Fruit fly (Drosophila melanogaster) whole organism, embryonic: ENCODE measurements around the gene wge.

ENCODE experiments used
- Ada2b ChIP-seq: fragments of 200-800 bp; sonication (Bioruptor generic); IDR thresholded peaks from 2 replicates; pipeline ENCODE4 v1.3.6; 2022; ENCODE audit warnings: missing biosample characterization, missing genetic modification characterization
- Asciz ChIP-seq: fragments of 200-800 bp; sonication (Bioruptor generic); optimal IDR thresholded peaks from 2 replicates; lab custom pipeline; 2017; ENCODE audit warnings: missing biosample characterization, mild to moderate bottlenecking, missing genetic modification characterization, missing genetic modification reagents
- BEAF-32 ChIP-seq: fragments of 200-800 bp; sonication (Bioruptor generic); optimal IDR thresholded peaks from 3 replicates; lab custom pipeline; 2017; ENCODE audit warnings: missing biosample characterization, missing genetic modification characterization, mild to moderate bottlenecking, moderate library complexity, missing genetic modification reagents
- CG11247 ChIP-seq: fragments of 200-800 bp; sonication (Bioruptor generic); IDR thresholded peaks from 2 replicates; pipeline ENCODE4 v1.3.6; 2022; ENCODE audit warnings: missing biosample characterization, missing genetic modification characterization
- CG12155 ChIP-seq: fragments of 200-800 bp; sonication (Bioruptor generic); optimal IDR thresholded peaks from 3 replicates; lab custom pipeline; 2016; ENCODE audit warnings: missing biosample characterization, missing genetic modification characterization
- CG1233 ChIP-seq: fragments of 200-800 bp; sonication (Bioruptor generic); optimal IDR thresholded peaks from 4 replicates; lab custom pipeline; 2018; ENCODE audit warnings: missing biosample characterization, mild to moderate bottlenecking, missing genetic modification characterization
- CG13296 ChIP-seq: fragments of 200-800 bp; sonication (Bioruptor generic); optimal IDR thresholded peaks from 3 replicates; lab custom pipeline; 2018; ENCODE audit warnings: missing biosample characterization, mild to moderate bottlenecking, missing genetic modification characterization
- CG13424 ChIP-seq: fragments of 200-800 bp; sonication (Bioruptor generic); optimal IDR thresholded peaks from 2 replicates; lab custom pipeline; 2019; ENCODE audit warnings: missing biosample characterization, mild to moderate bottlenecking, missing genetic modification characterization, moderate library complexity
- CG14014 ChIP-seq: fragments of 200-800 bp; sonication (Bioruptor generic); IDR thresholded peaks from 2 replicates; pipeline ENCODE4 v1.3.6; 2022; ENCODE audit warnings: missing biosample characterization, missing genetic modification characterization
- CG15073 ChIP-seq: fragments of 200-800 bp; sonication (Bioruptor generic); optimal IDR thresholded peaks from 2 replicates; lab custom pipeline; 2016; ENCODE audit warnings: missing biosample characterization, missing genetic modification characterization
- CG17361 ChIP-seq: fragments of 200-800 bp; sonication (Bioruptor generic); IDR thresholded peaks from 3 replicates; pipeline ENCODE4 v1.3.6; 2022; ENCODE audit warnings: missing biosample characterization, missing genetic modification characterization
- CG17912 ChIP-seq: fragments of 200-800 bp; sonication (Bioruptor generic); optimal IDR thresholded peaks from 2 replicates; lab custom pipeline; 2018; ENCODE audit warnings: missing biosample characterization, mild to moderate bottlenecking, missing genetic modification characterization
- CG1832 ChIP-seq: fragments of 200-800 bp; sonication (Bioruptor generic); optimal IDR thresholded peaks from 2 replicates; lab custom pipeline; 2017; ENCODE audit warnings: missing biosample characterization, mild to moderate bottlenecking, missing genetic modification characterization, inconsistent platforms
- CG31224 ChIP-seq: fragments of 200-800 bp; sonication (Bioruptor generic); IDR thresholded peaks from 2 replicates; pipeline ENCODE4 v1.3.6; 2022; ENCODE audit warnings: missing biosample characterization, missing genetic modification characterization
- CG32767 ChIP-seq: fragments of 200-800 bp; sonication (Bioruptor generic); IDR thresholded peaks from 2 replicates; pipeline ENCODE4 v1.3.6; 2022; ENCODE audit warnings: missing biosample characterization, missing genetic modification characterization
- CG3726 ChIP-seq: fragments of 200-800 bp; sonication (Bioruptor generic); IDR thresholded peaks from 3 replicates; pipeline ENCODE4, ENCODE4 v1.3.6; 2022; ENCODE audit warnings: missing biosample characterization, missing genetic modification characterization
- CG4282 ChIP-seq: fragments of 200-800 bp; sonication (Bioruptor generic); optimal IDR thresholded peaks from 2 replicates; lab custom pipeline; 2016; ENCODE audit warnings: missing biosample characterization, missing genetic modification characterization
- CG4328 ChIP-seq: fragments of 200-800 bp; sonication (Bioruptor generic); optimal IDR thresholded peaks from 3 replicates; lab custom pipeline; 2017; ENCODE audit warnings: missing biosample characterization, missing genetic modification reagents, missing genetic modification characterization
- CG4820 ChIP-seq: fragments of 200-800 bp; sonication (Bioruptor generic); optimal IDR thresholded peaks from 3 replicates; lab custom pipeline; 2016; ENCODE audit warnings: missing biosample characterization, missing genetic modification characterization
- CG6813 ChIP-seq: fragments of 200-800 bp; sonication (Bioruptor generic); optimal IDR thresholded peaks from 2 replicates; lab custom pipeline; 2017; ENCODE audit warnings: missing biosample characterization, missing genetic modification characterization, mild to moderate bottlenecking, moderate library complexity, missing genetic modification reagents
- CG6854 ChIP-seq: fragments of 200-800 bp; sonication (Bioruptor generic); optimal IDR thresholded peaks from 3 replicates; lab custom pipeline; 2017; ENCODE audit warnings: missing biosample characterization, mild to moderate bottlenecking, missing genetic modification characterization
- CG7556 ChIP-seq: fragments of 200-800 bp; sonication (Bioruptor generic); optimal IDR thresholded peaks from 2 replicates; lab custom pipeline; 2017; ENCODE audit warnings: missing biosample characterization, mild to moderate bottlenecking, missing genetic modification characterization
- Chrac-16 ChIP-seq: fragments of 200-800 bp; sonication (Bioruptor generic); optimal IDR thresholded peaks from 3 replicates; lab custom pipeline; 2016; ENCODE audit warnings: missing biosample characterization, missing genetic modification characterization
- Dref ChIP-seq: fragments of 200-800 bp; sonication (Bioruptor generic); IDR thresholded peaks from 2 replicates; pipeline ENCODE4 v1.3.6; 2022; ENCODE audit warnings: missing biosample characterization, missing genetic modification characterization
- Ets97D ChIP-seq: fragments of 200-800 bp; sonication (Bioruptor generic); optimal IDR thresholded peaks from 3 replicates; lab custom pipeline; 2016; ENCODE audit warnings: missing biosample characterization, missing genetic modification characterization
- H15 ChIP-seq: fragments of 200-800 bp; sonication (Bioruptor generic); IDR thresholded peaks from 3 replicates; pipeline ENCODE4 v1.3.6; 2022; ENCODE audit warnings: missing biosample characterization, missing genetic modification characterization
- Hr78 ChIP-seq, 2 experiments: fragments of 200-800 bp in 1 of 2; fragments of >200 bp in 1 of 2; sonication (Bioruptor generic) in 1 of 2; optimal IDR thresholded peaks; 2 replicates each; lab custom pipeline; 2017 to 2019; ENCODE audit warnings: missing biosample characterization in 2 of 2, missing genetic modification characterization in 2 of 2, mild to moderate bottlenecking in 1 of 2, moderate library complexity in 1 of 2
- Hsf ChIP-seq: fragments of 200-800 bp; sonication (Bioruptor generic); optimal IDR thresholded peaks from 3 replicates; lab custom pipeline; 2016; ENCODE audit warnings: missing biosample characterization, missing genetic modification characterization
- Lpt ChIP-seq: fragments of >200 bp; optimal IDR thresholded peaks from 2 replicates; lab custom pipeline; 2018; ENCODE audit warnings: missing biosample characterization, missing genetic modification characterization
- MTF-1 ChIP-seq: fragments of 200-800 bp; sonication (Bioruptor generic); optimal IDR thresholded peaks from 2 replicates; lab custom pipeline; 2018; ENCODE audit warnings: missing biosample characterization, mild to moderate bottlenecking, missing genetic modification characterization, borderline replicate concordance
- Oaz ChIP-seq: fragments of 200-800 bp; sonication (Bioruptor generic); IDR thresholded peaks from 2 replicates; pipeline ENCODE4 v1.3.6; 2022; ENCODE audit warnings: missing biosample characterization, missing genetic modification characterization
- Optix ChIP-seq: fragments of 200-800 bp; sonication (Bioruptor generic); IDR thresholded peaks from 3 replicates; pipeline ENCODE4 v1.3.6; 2022; ENCODE audit warnings: missing biosample characterization, missing genetic modification characterization
- Sox100B ChIP-seq: fragments of 200-800 bp; sonication (Bioruptor generic); optimal IDR thresholded peaks from 3 replicates; lab custom pipeline; 2018; ENCODE audit warnings: missing biosample characterization, mild to moderate bottlenecking, missing genetic modification characterization
- Usf ChIP-seq: fragments of 200-800 bp; sonication (Bioruptor generic); optimal IDR thresholded peaks from 2 replicates; lab custom pipeline; 2017; ENCODE audit warnings: missing genotype, missing biosample characterization, missing genetic modification characterization
- bab2 ChIP-seq: fragments of 200-800 bp; sonication (Bioruptor generic); optimal IDR thresholded peaks from 2 replicates; lab custom pipeline; 2016; ENCODE audit warnings: missing biosample characterization, missing genetic modification characterization
- dysf ChIP-seq: fragments of 200-800 bp; sonication (Bioruptor generic); IDR thresholded peaks from 3 replicates; pipeline ENCODE4 v1.3.6; 2022; ENCODE audit warnings: missing biosample characterization, missing genetic modification characterization
- fd64A ChIP-seq: fragments of 200-800 bp; sonication (Bioruptor generic); optimal IDR thresholded peaks from 3 replicates; lab custom pipeline; 2018; ENCODE audit warnings: missing biosample characterization, mild to moderate bottlenecking, missing genetic modification characterization
- fu2 ChIP-seq: fragments of 200-800 bp; sonication (Bioruptor generic); optimal IDR thresholded peaks from 2 replicates; lab custom pipeline; 2016; ENCODE audit warnings: missing biosample characterization, missing genetic modification characterization
- gcm ChIP-seq: fragments of 200-800 bp; sonication (Bioruptor generic); optimal IDR thresholded peaks from 2 replicates; lab custom pipeline; 2019; ENCODE audit warnings: missing biosample characterization, mild to moderate bottlenecking, missing genetic modification characterization, moderate library complexity
- hb ChIP-seq: fragments of 200-800 bp; sonication (Bioruptor generic); IDR thresholded peaks from 3 replicates; pipeline ENCODE4 v1.3.6; 2022; ENCODE audit warnings: missing biosample characterization, missing genetic modification characterization; ENCODE audit not compliant: partially characterized antibody
- knrl ChIP-seq: fragments of 200-800 bp; sonication (Bioruptor generic); IDR thresholded peaks from 3 replicates; pipeline ENCODE4 v1.3.6; 2022; ENCODE audit warnings: missing biosample characterization, missing genetic modification characterization; ENCODE audit not compliant: partially characterized antibody
- mirr ChIP-seq: fragments of 200-800 bp; sonication (Bioruptor generic); optimal IDR thresholded peaks from 3 replicates; lab custom pipeline; 2018; ENCODE audit warnings: missing biosample characterization, mild to moderate bottlenecking, missing genetic modification characterization
- prd ChIP-seq, 3 experiments: fragments of >200 bp in 2 of 3; fragments of 200-800 bp in 1 of 3; sonication (Bioruptor generic) in 1 of 3; optimal IDR thresholded peaks in 2 of 3; IDR thresholded peaks in 1 of 3; 2 replicates in 2 of 3; 3 replicates in 1 of 3; pipeline versions ENCODE4 v1.3.6 to Lab custom; 2017 to 2022; ENCODE audit warnings: missing biosample characterization in 1 of 3, missing genetic modification characterization in 1 of 3
- psq ChIP-seq: fragments of 200-800 bp; sonication (Bioruptor generic); optimal IDR thresholded peaks from 2 replicates; lab custom pipeline; 2017; ENCODE audit warnings: missing biosample characterization, missing genetic modification characterization
- ranshi ChIP-seq: fragments of 200-800 bp; sonication (Bioruptor generic); IDR thresholded peaks from 2 replicates; pipeline ENCODE4 v1.3.6; 2022; ENCODE audit warnings: missing biosample characterization, missing genetic modification characterization
- slou ChIP-seq: fragments of 200-800 bp; sonication (Bioruptor generic); optimal IDR thresholded peaks from 3 replicates; lab custom pipeline; 2016; ENCODE audit warnings: missing biosample characterization, missing genetic modification characterization
- so ChIP-seq: fragments of 200-800 bp; sonication (Bioruptor generic); IDR thresholded peaks from 3 replicates; pipeline ENCODE4 v1.3.6; 2022; ENCODE audit warnings: missing biosample characterization, missing genetic modification characterization
- stc ChIP-seq: fragments of 200-800 bp; sonication (Bioruptor generic); IDR thresholded peaks from 2 replicates; pipeline ENCODE4 v1.3.6; 2022; ENCODE audit warnings: missing biosample characterization, missing genetic modification characterization
- stwl ChIP-seq: fragments of 200-800 bp; sonication (Bioruptor generic); optimal IDR thresholded peaks from 3 replicates; lab custom pipeline; 2018; ENCODE audit warnings: missing biosample characterization, mild to moderate bottlenecking, missing genetic modification characterization, moderate library complexity
- zen2 ChIP-seq: fragments of 200-800 bp; sonication (Bioruptor generic); IDR thresholded peaks from 3 replicates; pipeline ENCODE4 v1.3.6; 2022; ENCODE audit warnings: missing biosample characterization, missing genetic modification characterization; ENCODE audit not compliant: partially characterized antibody

wge gene

DNA sequence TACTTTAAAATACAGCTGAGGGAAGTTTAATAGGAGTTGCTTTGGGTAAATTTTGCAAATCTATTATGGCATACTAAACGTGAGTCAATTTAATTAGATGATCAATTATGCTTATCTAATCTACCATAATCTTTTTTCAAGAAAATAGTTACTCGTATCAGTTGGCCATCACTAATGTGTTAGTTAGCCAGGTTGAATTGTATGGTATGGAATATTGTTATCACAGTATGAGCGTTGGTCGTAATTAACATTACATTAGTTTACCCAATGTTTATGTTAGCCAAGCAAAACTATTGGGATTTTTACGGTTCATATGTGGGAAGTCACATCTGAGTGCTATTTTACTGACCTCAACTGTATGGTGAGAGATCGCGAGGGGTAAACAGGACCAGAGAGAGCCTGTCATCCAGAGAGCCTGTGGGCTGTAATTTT, 47.4 kb downstream of the wge start (continued):
- TF ChIP-seq fd64A (GFP tag; lab: Kevin White, UChicago) (no peak), Hr78 (GFP tag; optimal IDR thresholded peaks at IDR 0.05; lab: Kevin White, UChicago) (no peak), CG17361 (GFP tag; lab: Robert Waterston, UW) (peak; percentile 92; the same call in 2 of the 3 replicates), psq (GFP tag; lab: Kevin White, UChicago) (no peak), CG4282 (GFP tag; lab: Kevin White, UChicago) (no peak), stc (GFP tag; lab: Robert Waterston, UW) (peak; percentile 25; the same call in 1 of the 2 replicates), Lpt (no peak), Asciz (peak; percentile 44), hb (GFP tag; lab: Robert Waterston, UW) (no peak), MTF-1 (GFP tag; lab: Kevin White, UChicago) (no peak), Chrac-16 (GFP tag; lab: Kevin White, UChicago) (peak; percentile 75), CG6813 (GFP tag; lab: Kevin White, UChicago) (peak; percentile 61), Sox100B (GFP tag; lab: Kevin White, UChicago) (peak; percentile 62), Hsf (peak; percentile 75), zen2 (GFP tag; lab: Robert Waterston, UW) (no peak), so (GFP tag; lab: Robert Waterston, UW) (no peak), fu2 (peak; percentile 39), CG31224 (GFP tag; lab: Robert Waterston, UW) (no peak), CG32767 (GFP tag; lab: Robert Waterston, UW) (0 out of 2 replicates have a peak, but pooled peaks have one; percentile 19), CG11247 (GFP tag; lab: Robert Waterston, UW) (no peak), Ada2b (GFP tag; lab: Robert Waterston, UW) (peak; percentile 42), Ets97D (GFP tag; lab: Kevin White, UChicago) (no peak), CG15073 (peak; percentile 11), CG4328 (no peak), mirr (GFP tag; lab: Kevin White, UChicago) (no peak), CG3726 (GFP tag; lab: Robert Waterston, UW) (no peak), CG4820 (GFP tag; lab: Kevin White, UChicago) (peak; percentile 74), bab2 (peak; percentile 73), CG1832 (GFP tag; lab: Kevin White, UChicago) (no peak), gcm (GFP tag; lab: Kevin White, UChicago) (peak; percentile 80), BEAF-32 (no peak), CG6854 (GFP tag; lab: Kevin White, UChicago) (peak; percentile 24), Dref (no peak), ranshi (no peak), Optix (GFP tag; lab: Robert Waterston, UW) (peak; percentile 52; the same call in 1 of the 3 replicates), CG7556 (GFP tag; lab: Kevin White, UChicago) (peak; percentile 85), slou (GFP tag; lab: Kevin White, UChicago) (no peak), knrl (GFP tag; lab: Robert Waterston, UW) (no peak), Oaz (no peak), CG12155 (peak; percentile 63), CG13424 (tag; lab: Kevin White, UChicago) (peak; percentile 64), CG17912 (GFP tag; lab: Kevin White, UChicago) (no peak), CG13296 (peak; percentile 27), H15 (GFP tag; lab: Robert Waterston, UW) (no peak), CG1233 (peak; percentile 73), dysf (GFP tag; lab: Robert Waterston, UW) (peak; percentile 55; the same call in 2 of the 3 replicates), prd (optimal IDR thresholded peaks at IDR 0.05; lab: Kevin White, UChicago) (no peak), prd (GFP tag; IDR thresholded peaks at IDR 0.05; lab: Robert Waterston, UW) (peak; percentile 80), CG14014 (GFP tag; lab: Robert Waterston, UW) (no peak), Usf (GFP tag; lab: Kevin White, UChicago) (peak; percentile 75), stwl (tag; lab: Kevin White, UChicago) (peak; percentile 33)
